Fruit fly (Drosophila melanogaster): ENCODE data around the gene CG10479.

- TF ChIP-seq Sox14 (GFP tag; optimal IDR thresholded peaks at IDR 0.05) (no peak), CG34406 (GFP tag; optimal IDR thresholded peaks at IDR 0.05) (no peak), Smox (GFP tag; optimal IDR thresholded peaks at IDR 0.05) (no peak), CG16779 (tag; optimal IDR thresholded peaks at IDR 0.05) (no peak), CG6276 (GFP tag; optimal IDR thresholded peaks at IDR 0.05) (no peak)
Measured at dm6 chr3L:5975785-5976120, at the start of gene CG10479.
